Fruit fly (Drosophila melanogaster) whole organism, embryonic: ENCODE results near the gene CG9837.

ENCODE experiments used
- Ada2b ChIP-seq: fragments of 200-800 bp; sonication (Bioruptor generic); IDR thresholded peaks from 2 replicates; pipeline ENCODE4 v1.3.6; 2022; ENCODE audit warnings: missing biosample characterization, missing genetic modification characterization
- Asciz ChIP-seq: fragments of 200-800 bp; sonication (Bioruptor generic); optimal IDR thresholded peaks from 2 replicates; lab custom pipeline; 2017; ENCODE audit warnings: missing biosample characterization, mild to moderate bottlenecking, missing genetic modification characterization, missing genetic modification reagents
- CG1024 ChIP-seq: fragments of 200-800 bp; sonication (Bioruptor generic); IDR thresholded peaks from 2 replicates; pipeline ENCODE4 v1.3.6; 2022; ENCODE audit warnings: missing biosample characterization, missing genetic modification characterization
- CG10979 ChIP-seq: fragments of 200-800 bp; sonication (Bioruptor generic); optimal IDR thresholded peaks from 2 replicates; lab custom pipeline; 2018; ENCODE audit warnings: missing biosample characterization, mild to moderate bottlenecking, missing genetic modification characterization, moderate library complexity
- CG11456 ChIP-seq: fragments of 200-800 bp; sonication (Bioruptor generic); IDR thresholded peaks from 3 replicates; pipeline ENCODE4 v1.3.6; 2022; ENCODE audit warnings: missing biosample characterization, missing genetic modification characterization
- CG11504 ChIP-seq: fragments of 200-800 bp; sonication (Bioruptor generic); optimal IDR thresholded peaks from 3 replicates; lab custom pipeline; 2019; ENCODE audit warnings: missing biosample characterization, mild to moderate bottlenecking, missing genetic modification characterization, moderate library complexity
- CG11560 ChIP-seq: fragments of 200-800 bp; sonication (Bioruptor generic); IDR thresholded peaks from 3 replicates; pipeline ENCODE4 v1.3.6; 2022; ENCODE audit warnings: missing biosample characterization, missing genetic modification characterization
- CG12071 ChIP-seq: fragments of 200-800 bp; sonication (Bioruptor generic); optimal IDR thresholded peaks from 3 replicates; lab custom pipeline; 2018; ENCODE audit warnings: missing biosample characterization, mild to moderate bottlenecking, missing genetic modification characterization
- CG12219 ChIP-seq: fragments of 200-800 bp; sonication (Bioruptor generic); optimal IDR thresholded peaks from 3 replicates; lab custom pipeline; 2018; ENCODE audit warnings: missing biosample characterization, mild to moderate bottlenecking, missing genetic modification characterization
- CG14050 ChIP-seq: fragments of 200-800 bp; sonication (Bioruptor generic); IDR thresholded peaks from 3 replicates; pipeline ENCODE4 v1.3.6; 2022; ENCODE audit warnings: missing biosample characterization, missing genetic modification characterization
- CG17361 ChIP-seq: fragments of 200-800 bp; sonication (Bioruptor generic); IDR thresholded peaks from 3 replicates; pipeline ENCODE4 v1.3.6; 2022; ENCODE audit warnings: missing biosample characterization, missing genetic modification characterization
- CG17802 ChIP-seq: fragments of 200-800 bp; sonication (Bioruptor generic); optimal IDR thresholded peaks from 2 replicates; lab custom pipeline; 2018; ENCODE audit warnings: missing biosample characterization, mild to moderate bottlenecking, missing genetic modification characterization, moderate library complexity
- CG18476 ChIP-seq: fragments of 200-800 bp; sonication (Bioruptor generic); optimal IDR thresholded peaks from 2 replicates; lab custom pipeline; 2016; ENCODE audit warnings: missing biosample characterization, mild to moderate bottlenecking, missing genetic modification characterization
- CG2712 ChIP-seq: fragments of 200-800 bp; optimal IDR thresholded peaks from 3 replicates; lab custom pipeline; 2019; ENCODE audit warnings: missing biosample characterization, mild to moderate bottlenecking, missing genetic modification characterization, moderate library complexity
- CG32532 ChIP-seq: fragments of 200-800 bp; sonication (Bioruptor generic); IDR thresholded peaks from 2 replicates; pipeline ENCODE4 v1.3.6; 2022; ENCODE audit warnings: missing biosample characterization, missing genetic modification characterization
- CG3281 ChIP-seq: fragments of 200-800 bp; sonication (Bioruptor generic); optimal IDR thresholded peaks from 3 replicates; lab custom pipeline; 2017; ENCODE audit warnings: missing biosample characterization, mild to moderate bottlenecking, missing genetic modification characterization
- CG7839 ChIP-seq: fragments of 200-800 bp; sonication (Bioruptor generic); optimal IDR thresholded peaks from 3 replicates; lab custom pipeline; 2018; ENCODE audit warnings: missing biosample characterization, mild to moderate bottlenecking, missing genetic modification characterization, moderate library complexity
- CG8944 ChIP-seq: fragments of 200-800 bp; sonication (Bioruptor generic); optimal IDR thresholded peaks from 3 replicates; lab custom pipeline; 2016; ENCODE audit warnings: missing biosample characterization, missing genetic modification characterization
- CrebB ChIP-seq: fragments of 200-800 bp; sonication (Bioruptor generic); optimal IDR thresholded peaks from 3 replicates; lab custom pipeline; 2018; ENCODE audit warnings: missing biosample characterization, mild to moderate bottlenecking, missing genetic modification characterization
- HHEX ChIP-seq: fragments of 200-800 bp; sonication (Bioruptor generic); optimal IDR thresholded peaks from 3 replicates; lab custom pipeline; 2017; ENCODE audit warnings: missing biosample characterization, mild to moderate bottlenecking, missing genetic modification characterization, missing genetic modification reagents
- HLH4C ChIP-seq: fragments of 200-800 bp; sonication (Bioruptor generic); IDR thresholded peaks from 3 replicates; pipeline ENCODE4 v1.3.6; 2022; ENCODE audit warnings: missing biosample characterization, missing genetic modification characterization; ENCODE audit not compliant: partially characterized antibody
- HLHmδ ChIP-seq: fragments of 200-800 bp; sonication (Bioruptor generic); optimal IDR thresholded peaks from 2 replicates; lab custom pipeline; 2018; ENCODE audit warnings: missing biosample characterization, mild to moderate bottlenecking, missing genetic modification characterization, moderate library complexity
- HmgZ ChIP-seq: fragments of 200-800 bp; sonication (Bioruptor generic); optimal IDR thresholded peaks from 2 replicates; lab custom pipeline; 2018; ENCODE audit warnings: missing biosample characterization, mild to moderate bottlenecking, missing genetic modification characterization
- Hr51 ChIP-seq, 2 experiments: fragments of 200-800 bp; sonication (Bioruptor generic); optimal IDR thresholded peaks; 2 replicates in 1 of 2; 3 replicates in 1 of 2; lab custom pipeline; 2016 to 2018; ENCODE audit warnings: missing biosample characterization in 2 of 2, missing genetic modification characterization in 2 of 2, mild to moderate bottlenecking in 1 of 2, moderate library complexity in 1 of 2
- Kr ChIP-seq: fragments of 200-800 bp; sonication (Bioruptor generic); optimal IDR thresholded peaks from 2 replicates; lab custom pipeline; 2017; ENCODE audit warnings: missing biosample characterization, mild to moderate bottlenecking, missing genetic modification characterization
- NFAT ChIP-seq: fragments of 200-800 bp; sonication (Bioruptor generic); IDR thresholded peaks from 2 replicates; pipeline ENCODE4 v1.3.6; 2022; ENCODE audit warnings: missing biosample characterization, missing genetic modification characterization
- PHDP ChIP-seq: fragments of 200-800 bp; sonication (Bioruptor generic); optimal IDR thresholded peaks from 3 replicates; lab custom pipeline; 2018; ENCODE audit warnings: missing biosample characterization, mild to moderate bottlenecking, missing genetic modification characterization, moderate library complexity
- Six4 ChIP-seq: fragments of 200-800 bp; sonication (Bioruptor generic); optimal IDR thresholded peaks from 2 replicates; lab custom pipeline; 2016; ENCODE audit warnings: missing biosample characterization, missing genetic modification characterization
- Sry-β ChIP-seq: fragments of 200-800 bp; sonication (Bioruptor generic); optimal IDR thresholded peaks from 2 replicates; lab custom pipeline; 2018; ENCODE audit warnings: missing biosample characterization, mild to moderate bottlenecking, missing genetic modification characterization, moderate library complexity
- Xbp1 ChIP-seq: fragments of 200-800 bp; sonication (Bioruptor generic); optimal IDR thresholded peaks from 3 replicates; lab custom pipeline; 2016; ENCODE audit warnings: missing biosample characterization, mild to moderate bottlenecking, missing genetic modification characterization
- ash1 ChIP-seq: fragments of 200-800 bp; sonication (Bioruptor generic); optimal IDR thresholded peaks from 2 replicates; lab custom pipeline; 2018; ENCODE audit warnings: missing biosample characterization, mild to moderate bottlenecking, missing genetic modification characterization
- az2 ChIP-seq: fragments of 200-800 bp; sonication (Bioruptor generic); optimal IDR thresholded peaks from 3 replicates; lab custom pipeline; 2016; ENCODE audit warnings: missing biosample characterization, missing genetic modification characterization
- bsh ChIP-seq, 2 experiments: fragments of 200-800 bp; sonication (Bioruptor generic); optimal IDR thresholded peaks; 2 replicates each; lab custom pipeline; 2017 to 2018; ENCODE audit warnings: mild to moderate bottlenecking in 2 of 2, missing biosample characterization in 2 of 2, missing genetic modification characterization in 2 of 2, moderate library complexity in 1 of 2
- chn ChIP-seq: fragments of 200-800 bp; sonication (Bioruptor generic); optimal IDR thresholded peaks from 2 replicates; lab custom pipeline; 2016; ENCODE audit warnings: missing biosample characterization, missing genetic modification characterization
- cwo ChIP-seq: fragments of 200-800 bp; sonication (Bioruptor generic); optimal IDR thresholded peaks from 3 replicates; lab custom pipeline; 2017; ENCODE audit warnings: missing biosample characterization, missing genetic modification characterization, mild to moderate bottlenecking, moderate library complexity, missing genetic modification reagents
- emc ChIP-seq: fragments of 200-800 bp; sonication (Bioruptor generic); optimal IDR thresholded peaks from 2 replicates; lab custom pipeline; 2016; ENCODE audit warnings: missing biosample characterization, missing genetic modification characterization
- eyg ChIP-seq: fragments of 200-800 bp; sonication (Bioruptor generic); optimal IDR thresholded peaks from 3 replicates; lab custom pipeline; 2016; ENCODE audit warnings: missing biosample characterization, missing genetic modification characterization
- fd96Cb ChIP-seq: fragments of 200-800 bp; sonication (Bioruptor generic); optimal IDR thresholded peaks from 2 replicates; lab custom pipeline; 2018; ENCODE audit warnings: missing biosample characterization, mild to moderate bottlenecking, missing genetic modification characterization, moderate library complexity
- ftz-f1 ChIP-seq: fragments of 200-800 bp; sonication (Bioruptor generic); optimal IDR thresholded peaks from 2 replicates; lab custom pipeline; 2016; ENCODE audit warnings: missing biosample characterization, missing genetic modification characterization
- her ChIP-seq: fragments of 200-800 bp; sonication (Bioruptor generic); optimal IDR thresholded peaks from 2 replicates; lab custom pipeline; 2016; ENCODE audit warnings: missing biosample characterization, missing genetic modification characterization
- kay ChIP-seq: fragments of 200-800 bp; sonication (Bioruptor generic); optimal IDR thresholded peaks from 2 replicates; lab custom pipeline; 2016; ENCODE audit warnings: missing biosample characterization, missing genetic modification characterization
- luna ChIP-seq: fragments of 200-800 bp; sonication (Bioruptor generic); optimal IDR thresholded peaks from 2 replicates; lab custom pipeline; 2016; ENCODE audit warnings: missing biosample characterization, missing genetic modification characterization
- nerfin-1 ChIP-seq: fragments of 200-800 bp; sonication (Bioruptor generic); optimal IDR thresholded peaks from 3 replicates; lab custom pipeline; 2019; ENCODE audit warnings: missing biosample characterization, mild to moderate bottlenecking, missing genetic modification characterization, moderate library complexity
- pho ChIP-seq: fragments of 200-800 bp; sonication (Bioruptor generic); optimal IDR thresholded peaks from 2 replicates; lab custom pipeline; 2016; ENCODE audit warnings: missing biosample characterization, missing genetic modification characterization
- row ChIP-seq: fragments of 200-800 bp; sonication (Bioruptor generic); IDR thresholded peaks from 3 replicates; pipeline ENCODE4 v1.3.6; 2022; ENCODE audit warnings: missing biosample characterization, missing genetic modification characterization
- shn ChIP-seq: fragments of 200-800 bp; sonication (Bioruptor generic); optimal IDR thresholded peaks from 3 replicates; lab custom pipeline; 2016; ENCODE audit warnings: missing biosample characterization, missing genetic modification characterization
- sim ChIP-seq: fragments of 200-800 bp; sonication (Bioruptor generic); IDR thresholded peaks from 2 replicates; pipeline ENCODE4 v1.3.6; 2022; ENCODE audit warnings: missing biosample characterization, missing genetic modification characterization
- sqz ChIP-seq: fragments of 200-800 bp; sonication (Bioruptor generic); optimal IDR thresholded peaks from 3 replicates; lab custom pipeline; 2018; ENCODE audit warnings: missing biosample characterization, mild to moderate bottlenecking, missing genetic modification characterization
- tap ChIP-seq: fragments of 200-800 bp; optimal IDR thresholded peaks from 3 replicates; lab custom pipeline; 2019; ENCODE audit warnings: missing biosample characterization, mild to moderate bottlenecking, missing genetic modification characterization, moderate library complexity
- yki ChIP-seq: fragments of >200 bp; optimal IDR thresholded peaks from 3 replicates; lab custom pipeline; 2018

CG9837 gene

dm6 chr3R:8820428-8820912, 7.1 kb upstream of the CG9837 start, which contains the start of gene aqz (continued):
- TF ChIP-seq chn (peak; percentile 76), Ada2b (GFP tag; lab: Robert Waterston, UW) (peak; percentile 24; the same call in 1 of the 2 replicates), Kr (GFP tag; lab: Kevin White, UChicago) (no peak), bsh (GFP tag; optimal IDR thresholded peaks at IDR 0.05; lab: Kevin White, UChicago) (peak; percentile 6 to 43), CG12219 (peak; percentile 14), CG18476 (GFP tag; lab: Kevin White, UChicago) (peak; percentile 3), luna (GFP tag; lab: Kevin White, UChicago) (peak; percentile 40), HLHmδ (GFP tag; lab: Kevin White, UChicago) (peak; percentile 81), Asciz (GFP tag; lab: Kevin White, UChicago) (peak; percentile 64), Xbp1 (GFP tag; lab: Kevin White, UChicago) (peak; percentile 58), az2 (GFP tag; lab: Kevin White, UChicago) (peak; percentile 35), kay (GFP tag; lab: Kevin White, UChicago) (peak; percentile 99), HHEX (peak; percentile 63), HLH4C (peak; percentile 31; the same call in 1 of the 3 replicates), CG3281 (GFP tag; lab: Kevin White, UChicago) (peak; percentile 40), tap (tag; lab: Kevin White, UChicago) (peak; percentile 34), yki (lab: Kevin White, UChicago) (no peak), CG17361 (GFP tag; lab: Robert Waterston, UW) (peak; percentile 52; the same call in 1 of the 3 replicates), pho (GFP tag; lab: Kevin White, UChicago) (peak; percentile 67), CG1024 (GFP tag; lab: Robert Waterston, UW) (peak; percentile 77), CG12071 (GFP tag; lab: Kevin White, UChicago) (peak; percentile 71), nerfin-1 (tag; lab: Kevin White, UChicago) (peak; percentile 46), CG10979 (peak; percentile 37), NFAT (peak; percentile 72), PHDP (tag; lab: Kevin White, UChicago) (peak; percentile 19), CG11560 (tag; lab: Robert Waterston, UW) (peak; percentile 58; the same call in 2 of the 3 replicates), CG7839 (tag; lab: Kevin White, UChicago) (peak; percentile 58), CG14050 (no peak; the same call in 2 of the 3 replicates), ftz-f1 (GFP tag; lab: Kevin White, UChicago) (peak; percentile 77), fd96Cb (tag; lab: Kevin White, UChicago) (no peak), CG11456 (GFP tag; lab: Robert Waterston, UW) (peak; percentile 84), sim (0 out of 2 replicates have a peak, but pooled peaks have one; percentile 36), Hr51 (GFP tag; optimal IDR thresholded peaks at IDR 0.05; lab: Kevin White, UChicago) (peak in 1 of 2 experiments; percentile 59), CG32532 (peak; percentile 70), CrebB (peak; percentile 77), ash1 (GFP tag; lab: Kevin White, UChicago) (peak; percentile 78), sqz (GFP tag; lab: Kevin White, UChicago) (peak; percentile 48), eyg (GFP tag; lab: Kevin White, UChicago) (peak; percentile 56), CG11504 (tag; lab: Kevin White, UChicago) (peak; percentile 80), CG8944 (peak; percentile 51), shn (GFP tag; lab: Kevin White, UChicago) (peak; percentile 70), CG17802 (tag; lab: Kevin White, UChicago) (peak; percentile 100), Six4 (GFP tag; lab: Kevin White, UChicago) (no peak), row (peak; percentile 73), Sry-β (GFP tag; lab: Kevin White, UChicago) (peak; percentile 19), cwo (GFP tag; lab: Kevin White, UChicago) (peak; percentile 64), emc (GFP tag; lab: Kevin White, UChicago) (no peak), CG2712 (tag; lab: Kevin White, UChicago) (peak; percentile 67), her (GFP tag; lab: Kevin White, UChicago) (peak; percentile 76), HmgZ (peak; percentile 90)
